Worm (Caenorhabditis elegans): ENCODE data around the gene srd-12.

ce11 chrIV:5627056-5627455 is 3.0 kb downstream of the srd-12 start, which contains the start of gene srsx-14:
- TF ChIP-seq fos-1 (tag; optimal IDR thresholded peaks at IDR 0.05) (no peak), ztf-11 (tag; optimal IDR thresholded peaks at IDR 0.05) (no peak), nhr-77 (tag; optimal IDR thresholded peaks at IDR 0.05) (no peak), egl-27 (tag; optimal IDR thresholded peaks at IDR 0.05) (no peak), jun-1 (tag; optimal IDR thresholded peaks at IDR 0.05) (no peak), snpc-4 (tag; optimal IDR thresholded peaks at IDR 0.05) (no peak), nhr-12 (tag; optimal IDR thresholded peaks at IDR 0.05) (no peak), egl-13 (tag; optimal IDR thresholded peaks at IDR 0.05) (no peak), elt-3 (tag; optimal IDR thresholded peaks at IDR 0.05) (no peak), C16A3.4 (tag; optimal IDR thresholded peaks at IDR 0.05) (no peak), pqm-1 (tag; optimal IDR thresholded peaks at IDR 0.05) (no peak), pax-3 (tag; optimal IDR thresholded peaks at IDR 0.05) (no peak), vab-15 (tag; optimal IDR thresholded peaks at IDR 0.05) (no peak)
